Worm (Caenorhabditis elegans): ENCODE results near the gene bath-27.

DNA sequence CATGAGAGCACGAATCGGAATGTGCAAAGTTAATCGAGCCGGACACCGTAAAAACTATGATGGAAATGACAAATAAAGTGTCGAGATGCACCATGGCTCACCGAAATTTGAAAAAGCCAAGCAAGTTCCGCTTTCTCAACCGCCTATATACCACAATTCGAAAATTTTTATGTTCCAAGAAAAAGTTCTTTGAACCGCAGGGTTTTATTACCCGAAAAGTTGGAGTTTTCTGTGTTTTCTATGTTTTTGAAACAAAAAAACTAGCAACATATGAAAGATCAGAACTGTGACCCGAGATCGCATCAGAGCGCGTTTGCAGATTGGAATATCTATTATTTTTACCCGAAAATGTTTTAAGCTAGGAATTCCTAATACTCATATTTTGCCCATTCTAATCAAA is 31.8 kb upstream of the bath-27 start, which contains the start of gene Y46D2A.3:
- TF ChIP-seq npax-4 (tag; optimal IDR thresholded peaks at IDR 0.05), result no peak
- TF ChIP-seq dve-1 (tag; optimal IDR thresholded peaks at IDR 0.05), result no peak
- no peak for TF ChIP-seq K02D7.2 (tag; optimal IDR thresholded peaks at IDR 0.05)
- TF ChIP-seq ref-2 (tag; optimal IDR thresholded peaks at IDR 0.05), result no peak

Measured in whole organism, late embryonic.